Worm (Caenorhabditis elegans) whole organism, young adult: ENCODE results near the gene Y53F4B.19.
"Not testable (repeated sequence)": the region's sequence is repeated elsewhere in the genome, so short reads cannot be mapped to it uniquely, and the experiment has no call there.

Experiments
- B0261.1 ChIP-seq: sonication (generic microtip); optimal IDR thresholded peaks from 2 replicates; lab custom pipeline; 2016; ENCODE audit warnings: mild to moderate bottlenecking, missing genetic modification characterization, moderate library complexity, missing compliant biosample characterization
- C06A6.2 ChIP-seq: fragments of 200-800 bp; sonication (Bioruptor generic); conservative IDR thresholded peaks from 2 replicates; pipeline ENCODE4 v1.3.6; 2022; ENCODE audit warnings: missing genetic modification characterization, missing compliant biosample characterization
- F23B12.7 ChIP-seq: sonication (generic microtip); optimal IDR thresholded peaks from 2 replicates; lab custom pipeline; 2017; ENCODE audit warnings: missing genetic modification characterization, mild to moderate bottlenecking, missing compliant biosample characterization, antibody characterized with exemption, moderate library complexity; ENCODE audit not compliant: insufficient read depth
- F55B11.4 ChIP-seq: sonication (generic microtip); optimal IDR thresholded peaks from 2 replicates; lab custom pipeline; 2016; ENCODE audit warnings: missing compliant biosample characterization, missing genetic modification characterization, borderline replicate concordance; ENCODE audit not compliant: insufficient read depth
- K12H6.12 ChIP-seq: fragments of 200-800 bp; sonication (Bioruptor generic); optimal IDR thresholded peaks from 2 replicates; lab custom pipeline; 2018; ENCODE audit warnings: mild to moderate bottlenecking, missing genetic modification characterization, missing compliant biosample characterization
- ama-1 ChIP-seq, 3 experiments: fragments of 150-350 bp in 1 of 3; sonication (generic microtip) in 2 of 3; optimal IDR thresholded peaks; 2 replicates each; lab custom pipeline; 2014 to 2018; ENCODE audit warnings: missing biosample characterization in 2 of 3, missing genetic modification characterization in 2 of 3, missing genetic modification reagents in 2 of 3
- cebp-1 ChIP-seq, 2 experiments: fragments of 200-800 bp in 1 of 2; sonication (Bioruptor generic) in 1 of 2; sonication (generic microtip) in 1 of 2; IDR thresholded peaks in 1 of 2; optimal IDR thresholded peaks in 1 of 2; 2 replicates each; pipeline versions ENCODE4 v1.3.6 to Lab custom; 2017 to 2022; ENCODE audit warnings: missing compliant biosample characterization in 2 of 2, missing genetic modification characterization in 2 of 2, mild to moderate bottlenecking in 1 of 2, missing genetic modification reagents in 1 of 2, moderate library complexity in 1 of 2
- ceh-100 ChIP-seq: fragments of 200-800 bp; sonication (Bioruptor generic); IDR thresholded peaks from 2 replicates; pipeline ENCODE4 v1.3.6; 2022; ENCODE audit warnings: missing genetic modification reagents, missing genetic modification characterization, missing compliant biosample characterization
- ceh-27 ChIP-seq: fragments of 200-800 bp; sonication (Bioruptor generic); optimal IDR thresholded peaks from 2 replicates; lab custom pipeline; 2018; ENCODE audit warnings: mild to moderate bottlenecking, missing genetic modification characterization, moderate library complexity, missing compliant biosample characterization
- ceh-79 ChIP-seq: sonication (generic microtip); optimal IDR thresholded peaks from 2 replicates; lab custom pipeline; 2017; ENCODE audit warnings: mild to moderate bottlenecking, missing genetic modification characterization, missing compliant biosample characterization
- ceh-91 ChIP-seq: fragments of 200-800 bp; sonication (Bioruptor generic); IDR thresholded peaks from 2 replicates; pipeline ENCODE4 v1.3.6; 2022; ENCODE audit warnings: missing genetic modification reagents, missing genetic modification characterization, missing compliant biosample characterization
- dox-1 ChIP-seq: fragments of 200-800 bp; sonication (Bioruptor generic); IDR thresholded peaks from 2 replicates; pipeline ENCODE4 v1.3.6; 2022; ENCODE audit warnings: missing genetic modification reagents, missing genetic modification characterization, missing compliant biosample characterization
- egrh-3 ChIP-seq: fragments of 200-800 bp; sonication (Bioruptor generic); IDR thresholded peaks from 2 replicates; pipeline ENCODE4 v1.3.6; 2022; ENCODE audit warnings: missing genetic modification reagents, missing genetic modification characterization, missing compliant biosample characterization
- ekl-4 ChIP-seq: fragments of 200-800 bp; sonication (Bioruptor generic); IDR thresholded peaks from 2 replicates; pipeline ENCODE4 v1.3.6; 2022; ENCODE audit warnings: missing genetic modification reagents, missing genetic modification characterization, missing compliant biosample characterization
- ets-4 ChIP-seq: fragments of 200-800 bp; sonication (Bioruptor generic); optimal IDR thresholded peaks from 2 replicates; lab custom pipeline; 2018; ENCODE audit warnings: mild to moderate bottlenecking, missing genetic modification characterization, missing compliant biosample characterization
- fkh-3 ChIP-seq: sonication (generic microtip); optimal IDR thresholded peaks from 2 replicates; lab custom pipeline; 2016; ENCODE audit warnings: mild to moderate bottlenecking, missing genetic modification characterization, missing compliant biosample characterization
- hlh-12 ChIP-seq: sonication (generic microtip); optimal IDR thresholded peaks from 2 replicates; lab custom pipeline; 2016; ENCODE audit warnings: missing genetic modification characterization, missing compliant biosample characterization
- hmg-1.2 ChIP-seq: fragments of 200-800 bp; sonication (Bioruptor generic); IDR thresholded peaks from 2 replicates; pipeline ENCODE4 v1.3.6; 2022; ENCODE audit warnings: missing genetic modification reagents, missing genetic modification characterization, missing compliant biosample characterization
- hmg-20 ChIP-seq: fragments of 200-800 bp; sonication (Bioruptor generic); IDR thresholded peaks from 2 replicates; pipeline ENCODE4 v1.3.6; 2022; ENCODE audit warnings: missing genetic modification reagents, missing genetic modification characterization, missing compliant biosample characterization
- let-607 ChIP-seq, 2 experiments: fragments of 200-800 bp in 1 of 2; sonication (Bioruptor generic) in 1 of 2; sonication (generic microtip) in 1 of 2; optimal IDR thresholded peaks; 2 replicates each; lab custom pipeline; 2016 to 2018; ENCODE audit warnings: mild to moderate bottlenecking in 2 of 2, missing compliant biosample characterization in 2 of 2, missing genetic modification characterization in 2 of 2, moderate library complexity in 2 of 2, missing genotype in 1 of 2
- lsy-27 ChIP-seq: sonication (generic microtip); optimal IDR thresholded peaks from 2 replicates; lab custom pipeline; 2017; ENCODE audit warnings: missing genetic modification characterization, mild to moderate bottlenecking, missing compliant biosample characterization, antibody characterized with exemption, missing genotype, borderline replicate concordance; ENCODE audit not compliant: insufficient read depth
- mcd-1 ChIP-seq: fragments of 200-800 bp; sonication (Bioruptor generic); IDR thresholded peaks from 2 replicates; pipeline ENCODE4 v1.3.6; 2022; ENCODE audit warnings: missing genetic modification reagents, missing genetic modification characterization, missing compliant biosample characterization
- nfyb-1 ChIP-seq: fragments of 200-800 bp; sonication (Bioruptor generic); IDR thresholded peaks from 2 replicates; pipeline ENCODE4 v1.3.6; 2022; ENCODE audit warnings: missing genetic modification reagents, missing genetic modification characterization, missing compliant biosample characterization
- nhr-179 ChIP-seq: sonication (generic microtip); optimal IDR thresholded peaks from 2 replicates; lab custom pipeline; 2016; ENCODE audit warnings: mild to moderate bottlenecking, missing genetic modification characterization, missing compliant biosample characterization
- rpc-1 ChIP-seq, 2 experiments: fragments of 150-350 bp in 1 of 2; sonication (generic microtip) in 1 of 2; optimal IDR thresholded peaks; 2 replicates each; lab custom pipeline; 2014 to 2018; ENCODE audit warnings: missing biosample characterization in 1 of 2, missing genetic modification characterization in 1 of 2, missing genetic modification reagents in 1 of 2, missing genotype in 1 of 2
- snpc-4 ChIP-seq, 5 experiments: fragments of 150-350 bp in 1 of 5; sonication (generic microtip) in 4 of 5; optimal IDR thresholded peaks; 2 replicates each; lab custom pipeline; 2014 to 2018; ENCODE audit warnings: missing genetic modification characterization in 5 of 5, missing biosample characterization in 3 of 5, antibody characterized with exemption in 2 of 5, mild to moderate bottlenecking in 2 of 5, missing compliant biosample characterization in 2 of 5, missing genotype in 2 of 5, moderate library complexity in 2 of 5, missing genetic modification reagents in 1 of 5
- zfh-2 ChIP-seq: fragments of 200-800 bp; sonication (Bioruptor generic); conservative IDR thresholded peaks from 2 replicates; pipeline ENCODE4 v1.3.6; 2022; ENCODE audit warnings: missing genetic modification reagents, missing genetic modification characterization, missing compliant biosample characterization
- zim-3 ChIP-seq: sonication (generic microtip); optimal IDR thresholded peaks from 2 replicates; lab custom pipeline; 2017; ENCODE audit warnings: mild to moderate bottlenecking, missing genetic modification characterization, moderate library complexity, missing compliant biosample characterization
- ztf-18 ChIP-seq: sonication (generic microtip); optimal IDR thresholded peaks from 2 replicates; lab custom pipeline; 2016; ENCODE audit warnings: missing genotype, mild to moderate bottlenecking, missing genetic modification characterization, missing compliant biosample characterization
- ztf-25 ChIP-seq: fragments of 200-800 bp; sonication (Bioruptor generic); IDR thresholded peaks from 2 replicates; pipeline ENCODE4 v1.3.6; 2022; ENCODE audit warnings: missing genetic modification reagents, missing genetic modification characterization, missing compliant biosample characterization
- ztf-26 ChIP-seq: sonication (generic microtip); optimal IDR thresholded peaks from 2 replicates; lab custom pipeline; 2017; ENCODE audit warnings: missing genetic modification characterization, missing compliant biosample characterization
- ztf-28 ChIP-seq: fragments of 200-800 bp; sonication (Bioruptor generic); IDR thresholded peaks from 2 replicates; pipeline ENCODE4 v1.3.6; 2022; ENCODE audit warnings: missing genetic modification reagents, missing genetic modification characterization, missing compliant biosample characterization
- ztf-6 ChIP-seq: fragments of 200-800 bp; sonication (Bioruptor generic); IDR thresholded peaks from 2 replicates; pipeline ENCODE4 v1.3.6; 2022; ENCODE audit warnings: missing genetic modification reagents, missing genetic modification characterization, missing compliant biosample characterization

Y53F4B.19 gene

DNA sequence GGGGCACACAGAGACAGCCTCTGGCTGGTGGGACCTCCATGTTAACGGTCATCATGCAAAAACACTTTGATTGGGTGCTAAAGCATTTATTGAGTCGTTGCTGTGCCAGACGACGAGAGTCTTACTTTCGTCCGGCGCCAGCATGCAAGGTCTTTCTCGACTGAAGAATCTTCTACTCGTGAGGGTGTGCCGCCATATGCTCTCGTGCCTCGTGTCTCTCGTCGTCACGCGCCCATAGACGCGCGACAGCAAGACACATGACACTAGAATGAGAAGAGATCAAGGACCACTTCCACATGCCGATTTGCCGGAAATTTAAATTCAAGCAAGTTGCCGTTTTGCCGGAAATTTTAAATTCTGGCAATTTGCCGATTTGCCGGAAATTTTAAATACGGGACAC is 32.9 kb upstream of the Y53F4B.19 start:
- TF ChIP-seq C06A6.2: 0 out of 2 replicates have a peak, but pooled peaks have one; percentile 52
- peak; percentile 38 for TF ChIP-seq K12H6.12 (tag; lab: Kevin White, UChicago)
- peak; percentile 17; the same call in 1 of the 2 replicates for TF ChIP-seq dox-1
- TF ChIP-seq cebp-1 (GFP tag; IDR thresholded peaks at IDR 0.05; lab: Robert Waterston, UW); snpc-4 (GFP tag; optimal IDR thresholded peaks at IDR 0.05; lab: Kevin White, UChicago): not testable (repeated sequence)
- TF ChIP-seq cebp-1 (tag; optimal IDR thresholded peaks at IDR 0.05; lab: Kevin White, UChicago): peak; percentile 34
- peak; percentile 38; the same call in 1 of the 2 replicates for TF ChIP-seq ekl-4 (GFP tag; lab: Robert Waterston, UW)
- peak; percentile 56; the same call in 1 of the 2 replicates for TF ChIP-seq nfyb-1
- peak in 1 of 4 experiments; percentile 24 for TF ChIP-seq snpc-4 (tag; optimal IDR thresholded peaks at IDR 0.05; lab: Kevin White, UChicago)
- TF ChIP-seq mcd-1 (GFP tag; lab: Robert Waterston, UW): peak; percentile 59
- peak; percentile 18; the same call in 1 of the 2 replicates for TF ChIP-seq ceh-100

DNA sequence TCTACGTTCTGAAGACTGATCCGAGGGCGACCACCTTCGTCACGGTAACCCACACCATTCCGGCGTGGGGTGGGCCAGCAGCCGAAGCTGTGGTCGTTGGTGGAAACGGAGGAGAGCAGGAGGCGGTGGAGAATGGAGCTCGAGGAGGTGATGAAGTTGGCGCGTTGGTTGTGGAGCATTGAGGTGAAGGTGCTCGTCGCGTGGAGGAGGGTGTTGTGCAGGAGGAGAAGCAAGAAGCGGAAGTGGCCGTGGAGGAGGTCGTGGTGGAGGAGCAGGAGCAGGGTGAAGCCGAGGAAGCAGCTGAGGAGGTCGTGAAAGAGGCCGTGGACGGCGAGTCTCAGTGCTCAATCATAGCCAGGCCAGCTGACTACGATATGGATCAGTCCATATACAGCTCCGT is 18.5 kb upstream of the Y53F4B.19 start, which contains the start of gene Y53F4B.17:
TSS of gene Y53F4B.17 (plus strand) at position 375 of the 400 bp plus-strand sequence.
- TF ChIP-seq ztf-6 (GFP tag; lab: Robert Waterston, UW): no peak
- TF ChIP-seq ztf-25 (GFP tag; lab: Robert Waterston, UW): no peak
- TF ChIP-seq let-607 (tag; optimal IDR thresholded peaks at IDR 0.05; lab: Kevin White, UChicago): no peak
- TF ChIP-seq B0261.1 (tag; lab: Kevin White, UChicago): no peak
- no peak for TF ChIP-seq hmg-1.2 (GFP tag; lab: Robert Waterston, UW)
- TF ChIP-seq ets-4 (GFP tag; lab: Kevin White, UChicago): peak; percentile 26
- TF ChIP-seq egrh-3 (GFP tag; lab: Robert Waterston, UW): peak; percentile 89
- TF ChIP-seq lsy-27 (tag; lab: Kevin White, UChicago): no peak
- TF ChIP-seq ceh-27 (GFP tag; lab: Kevin White, UChicago): no peak
- no peak for TF ChIP-seq fkh-3
- no peak for TF ChIP-seq ztf-28 (GFP tag; lab: Robert Waterston, UW)
- TF ChIP-seq hmg-20 (GFP tag; lab: Robert Waterston, UW): no peak
- TF ChIP-seq zfh-2 (GFP tag; lab: Robert Waterston, UW): peak; percentile 94
- TF ChIP-seq ceh-91 (GFP tag; lab: Robert Waterston, UW): no peak
- no peak for TF ChIP-seq C06A6.2

DNA sequence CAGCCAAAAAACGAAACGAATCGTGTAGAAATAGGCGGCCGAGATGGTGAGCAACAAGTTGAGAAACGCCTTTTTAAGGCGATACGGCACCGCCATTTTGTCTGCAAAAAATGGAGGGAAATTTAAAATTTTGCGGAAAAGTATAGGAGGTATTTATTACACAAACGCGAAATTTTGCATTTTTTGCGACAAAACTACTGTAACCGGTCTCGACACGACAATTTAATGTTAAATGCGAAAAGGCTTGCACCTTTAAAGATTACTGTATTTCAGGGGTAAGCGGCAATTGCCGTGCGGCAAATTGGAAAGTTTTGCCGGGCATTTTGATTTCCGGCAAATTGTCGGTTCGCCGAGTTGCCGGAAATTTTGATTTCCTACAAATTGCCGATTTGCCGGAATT is 5.2 kb upstream of the Y53F4B.19 start, which contains the start of gene Y53F4B.18:
TSS of gene Y53F4B.18 (minus strand) at position 101 of the 400 bp plus-strand sequence.
- TF ChIP-seq F23B12.7: no peak
- TF ChIP-seq nhr-179: no peak
- no peak for TF ChIP-seq zim-3 (tag; lab: Kevin White, UChicago)
- no peak for TF ChIP-seq hlh-12 (tag; lab: Kevin White, UChicago)
- no peak for TF ChIP-seq ztf-26 (tag; lab: Kevin White, UChicago)
- TF ChIP-seq F55B11.4 (tag; lab: Kevin White, UChicago): no peak
- TF ChIP-seq rpc-1 (optimal IDR thresholded peaks at IDR 0.05; lab: Kevin White, UChicago): no peak
- TF ChIP-seq rpc-1 (tag; optimal IDR thresholded peaks at IDR 0.05; lab: Kevin White, UChicago): no peak
- TF ChIP-seq ceh-79 (tag; lab: Kevin White, UChicago): no peak
- no peak for TF ChIP-seq ama-1 (optimal IDR thresholded peaks at IDR 0.05; lab: Kevin White, UChicago)
- TF ChIP-seq ama-1 (GFP tag; optimal IDR thresholded peaks at IDR 0.05; lab: Kevin White, UChicago): no peak
- TF ChIP-seq let-607 (tag; optimal IDR thresholded peaks at IDR 0.05; lab: Kevin White, UChicago): no peak
- no peak for TF ChIP-seq ztf-18 (tag; lab: Kevin White, UChicago)
